Fruit fly (Drosophila melanogaster) whole organism, adult: Measurements from ENCODE around the gene CG6664.

Experiments used
- CG11617 ChIP-seq: fragments of 200-800 bp; sonication (Bioruptor generic); optimal IDR thresholded peaks from 2 replicates; lab custom pipeline; 2017; ENCODE audit warnings: mild to moderate bottlenecking, missing biosample characterization, missing genetic modification reagents, missing genetic modification characterization
- CG12768 ChIP-seq: fragments of 200-800 bp; sonication (Bioruptor generic); optimal IDR thresholded peaks from 2 replicates; lab custom pipeline; 2017; ENCODE audit warnings: missing biosample characterization, missing genetic modification characterization, mild to moderate bottlenecking, moderate library complexity, missing genetic modification reagents
- CG14711 ChIP-seq: fragments of 200-800 bp; sonication (Bioruptor generic); optimal IDR thresholded peaks from 2 replicates; lab custom pipeline; 2018; ENCODE audit warnings: missing biosample characterization, mild to moderate bottlenecking, missing genetic modification characterization, moderate library complexity
- CG1620 ChIP-seq: fragments of 200-800 bp; sonication (Bioruptor generic); optimal IDR thresholded peaks from 2 replicates; lab custom pipeline; 2016; ENCODE audit warnings: missing biosample characterization, missing genetic modification characterization
- CG33017 ChIP-seq: fragments of 200-800 bp; sonication (Bioruptor generic); optimal IDR thresholded peaks from 2 replicates; lab custom pipeline; 2018; ENCODE audit warnings: missing biosample characterization, mild to moderate bottlenecking, missing genetic modification characterization, moderate library complexity
- CG5204 ChIP-seq: fragments of 200-800 bp; sonication (Bioruptor generic); optimal IDR thresholded peaks from 2 replicates; lab custom pipeline; 2016; ENCODE audit warnings: missing biosample characterization, missing genetic modification characterization
- CG7045 ChIP-seq: fragments of 200-800 bp; sonication (Bioruptor generic); optimal IDR thresholded peaks from 2 replicates; lab custom pipeline; 2017; ENCODE audit warnings: missing biosample characterization, mild to moderate bottlenecking, missing genetic modification characterization
- CG7101 ChIP-seq: fragments of 200-800 bp; sonication (Bioruptor generic); optimal IDR thresholded peaks from 2 replicates; lab custom pipeline; 2018; ENCODE audit warnings: missing biosample characterization, mild to moderate bottlenecking, missing genetic modification characterization, moderate library complexity
- Clk ChIP-seq: fragments of 200-800 bp; sonication (Bioruptor generic); optimal IDR thresholded peaks from 2 replicates; lab custom pipeline; 2017; ENCODE audit warnings: missing biosample characterization, missing genetic modification characterization
- Crg-1 ChIP-seq: fragments of 200-800 bp; sonication (Bioruptor generic); optimal IDR thresholded peaks from 2 replicates; lab custom pipeline; 2016; ENCODE audit warnings: missing biosample characterization, missing genetic modification characterization
- Hr96 ChIP-seq: fragments of 200-800 bp; sonication (Bioruptor generic); optimal IDR thresholded peaks from 2 replicates; lab custom pipeline; 2016; ENCODE audit warnings: missing biosample characterization, missing genetic modification characterization
- Mnt ChIP-seq: fragments of 200-800 bp; sonication (Bioruptor generic); optimal IDR thresholded peaks from 2 replicates; lab custom pipeline; 2016; ENCODE audit warnings: missing biosample characterization, mild to moderate bottlenecking, missing genetic modification characterization
- bab1 ChIP-seq: fragments of 200-800 bp; sonication (Bioruptor generic); optimal IDR thresholded peaks from 3 replicates; lab custom pipeline; 2019; ENCODE audit warnings: missing biosample characterization, mild to moderate bottlenecking, missing genetic modification characterization, moderate library complexity
- cic ChIP-seq: fragments of 200-800 bp; sonication (Bioruptor generic); optimal IDR thresholded peaks from 2 replicates; lab custom pipeline; 2017; ENCODE audit warnings: missing biosample characterization, mild to moderate bottlenecking, missing genetic modification characterization, moderate library complexity
- cnc ChIP-seq, 2 experiments: fragments of >200 bp; optimal IDR thresholded peaks; 2 replicates each; lab custom pipeline; 2017
- kay ChIP-seq: fragments of 200-800 bp; sonication (Bioruptor generic); peaks from one replicate; lab custom pipeline; 2016; ENCODE audit warnings: missing biosample characterization, missing genetic modification characterization, borderline replicate concordance
- ovo ChIP-seq: fragments of 200-800 bp; sonication (Bioruptor generic); optimal IDR thresholded peaks from 2 replicates; lab custom pipeline; 2016; ENCODE audit warnings: missing biosample characterization, missing genetic modification characterization
- pad ChIP-seq: fragments of 200-800 bp; sonication (Bioruptor generic); optimal IDR thresholded peaks from 3 replicates; lab custom pipeline; 2017; ENCODE audit warnings: missing biosample characterization, missing genetic modification characterization, mild to moderate bottlenecking, moderate library complexity, missing genetic modification reagents
- tj ChIP-seq: fragments of 200-800 bp; sonication (Bioruptor generic); optimal IDR thresholded peaks from 3 replicates; lab custom pipeline; 2017; ENCODE audit warnings: missing biosample characterization, mild to moderate bottlenecking, missing genetic modification characterization, moderate library complexity
- toe ChIP-seq: fragments of 200-800 bp; sonication (Bioruptor generic); optimal IDR thresholded peaks from 2 replicates; lab custom pipeline; 2016; ENCODE audit warnings: missing biosample characterization, missing genetic modification characterization

Gene CG6664

dm6 chr3L:16981114-16981648, 34.8 kb downstream of the CG6664 start:
- TF ChIP-seq CG7045 = peak; percentile 46
- no peak for TF ChIP-seq CG14711
- no peak for TF ChIP-seq cnc (optimal IDR thresholded peaks at IDR 0.05; lab: Kevin White, UChicago)
- TF ChIP-seq CG1620 (GFP tag; lab: Kevin White, UChicago) = no peak
- TF ChIP-seq tj = peak; percentile 31
- no peak for TF ChIP-seq toe (GFP tag; lab: Kevin White, UChicago)
- TF ChIP-seq CG5204 (GFP tag; lab: Kevin White, UChicago) = no peak
- peak; percentile 51 for TF ChIP-seq CG33017 (tag; lab: Kevin White, UChicago)
- no peak for TF ChIP-seq bab1 (GFP tag; lab: Kevin White, UChicago)
- TF ChIP-seq ovo = no peak
- peak; percentile 27 for TF ChIP-seq CG7101
- peak; percentile 16 for TF ChIP-seq Clk (GFP tag; lab: Kevin White, UChicago)
- TF ChIP-seq kay (GFP tag; lab: Kevin White, UChicago) = no peak
- TF ChIP-seq Crg-1 (GFP tag; lab: Kevin White, UChicago) = no peak
- peak; percentile 24 for TF ChIP-seq CG11617
- no peak for TF ChIP-seq Hr96
- peak; percentile 57 for TF ChIP-seq Mnt (GFP tag; lab: Kevin White, UChicago)
- peak; percentile 76 for TF ChIP-seq CG12768 (GFP tag; lab: Kevin White, UChicago)
- TF ChIP-seq pad = peak; percentile 22
- TF ChIP-seq cic (GFP tag; lab: Kevin White, UChicago) = peak; percentile 91

- TF ChIP-seq CG5204 (GFP tag; lab: Kevin White, UChicago) (no peak), CG7101 (no peak), CG12768 (GFP tag; lab: Kevin White, UChicago) (no peak), tj (peak; percentile 27)
These were observed 37.6 kb downstream of the CG6664 start for dm6 chr3L:16978406-16978805.

dm6 chr3L:16977311-16977710, 38.7 kb downstream of the CG6664 start:
- TF ChIP-seq CG11617 (no peak), kay (GFP tag; lab: Kevin White, UChicago) (peak; percentile 96), CG7045 (no peak), CG14711 (no peak)

dm6 chr3L:16975638-16976528, 40.1 kb downstream of the CG6664 start:
- TF ChIP-seq kay (GFP tag; lab: Kevin White, UChicago) (peak; percentile 24), CG7045 (no peak), CG11617 (no peak), cnc (optimal IDR thresholded peaks at IDR 0.05; lab: Kevin White, UChicago) (no peak), tj (no peak)

- TF ChIP-seq CG14711 (no peak), kay (GFP tag; lab: Kevin White, UChicago) (peak; percentile 42)
These were observed 41.3 kb downstream of the CG6664 start for dm6 chr3L:16974645-16975151.

dm6 chr3L:16971611-16972359, 44.2 kb downstream of the CG6664 start:
- TF ChIP-seq Clk (GFP tag; lab: Kevin White, UChicago) (no peak), tj (peak; percentile 64)

dm6 chr3L:16969652-16970109, 46.3 kb downstream of the CG6664 start, which contains the start of gene Exn:
Gene Exn (plus strand): TSS chr3L:16970013.
- TF ChIP-seq bab1 (GFP tag; lab: Kevin White, UChicago) = peak; percentile 77
- TF ChIP-seq Hr96 = no peak
- TF ChIP-seq Clk (GFP tag; lab: Kevin White, UChicago) = no peak
- peak; percentile 28 for TF ChIP-seq CG7101
- no peak for TF ChIP-seq CG14711
- TF ChIP-seq pad = peak; percentile 47
- TF ChIP-seq cic (GFP tag; lab: Kevin White, UChicago) = peak; percentile 76
- TF ChIP-seq CG33017 (tag; lab: Kevin White, UChicago) = peak; percentile 46
- TF ChIP-seq CG12768 (GFP tag; lab: Kevin White, UChicago) = peak; percentile 83
- TF ChIP-seq CG1620 (GFP tag; lab: Kevin White, UChicago) = peak; percentile 29
- peak; percentile 42 for TF ChIP-seq CG11617
- peak; percentile 66 for TF ChIP-seq Mnt (GFP tag; lab: Kevin White, UChicago)
- TF ChIP-seq tj = peak; percentile 1
